Fruit fly (Drosophila melanogaster) whole organism, embryonic: Measurements from ENCODE around the gene CG33986.

Experiments used
- ATbp ChIP-seq: fragments of 200-800 bp; sonication (Bioruptor generic); optimal IDR thresholded peaks from 2 replicates; lab custom pipeline; 2017; ENCODE audit warnings: missing biosample characterization, mild to moderate bottlenecking, missing genetic modification characterization, missing genetic modification reagents
- Adf1 ChIP-seq: fragments of 200-800 bp; sonication (Bioruptor generic); IDR thresholded peaks from 2 replicates; pipeline ENCODE4 v1.3.6; 2022; ENCODE audit warnings: missing biosample characterization, missing genetic modification characterization
- Bdp1 ChIP-seq: fragments of 200-800 bp; sonication (Bioruptor generic); optimal IDR thresholded peaks from 3 replicates; lab custom pipeline; 2016; ENCODE audit warnings: missing biosample characterization, missing genetic modification characterization
- Blimp-1 ChIP-seq: fragments of 200-800 bp; sonication (Bioruptor generic); optimal IDR thresholded peaks from 3 replicates; lab custom pipeline; 2018; ENCODE audit warnings: missing biosample characterization, missing genetic modification characterization, mild to moderate bottlenecking, moderate library complexity, missing genetic modification reagents
- CG10462 ChIP-seq: fragments of 200-800 bp; sonication (Bioruptor generic); optimal IDR thresholded peaks from 2 replicates; lab custom pipeline; 2016; ENCODE audit warnings: missing biosample characterization, missing genetic modification characterization
- CG15073 ChIP-seq: fragments of 200-800 bp; sonication (Bioruptor generic); optimal IDR thresholded peaks from 2 replicates; lab custom pipeline; 2016; ENCODE audit warnings: missing biosample characterization, missing genetic modification characterization
- CG17802 ChIP-seq: fragments of 200-800 bp; sonication (Bioruptor generic); optimal IDR thresholded peaks from 2 replicates; lab custom pipeline; 2018; ENCODE audit warnings: missing biosample characterization, mild to moderate bottlenecking, missing genetic modification characterization, moderate library complexity
- CG1792 ChIP-seq: fragments of 200-800 bp; sonication (Bioruptor generic); optimal IDR thresholded peaks from 2 replicates; lab custom pipeline; 2016; ENCODE audit warnings: missing biosample characterization, missing genetic modification characterization
- CG1832 ChIP-seq: fragments of 200-800 bp; sonication (Bioruptor generic); optimal IDR thresholded peaks from 2 replicates; lab custom pipeline; 2017; ENCODE audit warnings: missing biosample characterization, mild to moderate bottlenecking, missing genetic modification characterization, inconsistent platforms
- CG18599 ChIP-seq: fragments of 200-800 bp; sonication (Bioruptor generic); optimal IDR thresholded peaks from 3 replicates; lab custom pipeline; 2017; ENCODE audit warnings: missing biosample characterization, missing genetic modification characterization, mild to moderate bottlenecking, moderate library complexity, missing genetic modification reagents
- CG18764 ChIP-seq: fragments of 200-800 bp; sonication (Bioruptor generic); optimal IDR thresholded peaks from 3 replicates; lab custom pipeline; 2016; ENCODE audit warnings: missing biosample characterization, missing genetic modification characterization
- CG31224 ChIP-seq: fragments of 200-800 bp; sonication (Bioruptor generic); IDR thresholded peaks from 2 replicates; pipeline ENCODE4 v1.3.6; 2022; ENCODE audit warnings: missing biosample characterization, missing genetic modification characterization
- CG3407 ChIP-seq: fragments of 200-800 bp; sonication (Bioruptor generic); optimal IDR thresholded peaks from 2 replicates; lab custom pipeline; 2018; ENCODE audit warnings: missing biosample characterization, mild to moderate bottlenecking, missing genetic modification characterization
- CG3847 ChIP-seq: fragments of 200-800 bp; sonication (Bioruptor generic); IDR thresholded peaks from 2 replicates; pipeline ENCODE4 v1.3.6; 2022; ENCODE audit warnings: missing biosample characterization, missing genetic modification characterization
- CG5953 ChIP-seq: fragments of 200-800 bp; sonication (Bioruptor generic); IDR thresholded peaks from 2 replicates; pipeline ENCODE4 v1.3.6; 2022; ENCODE audit warnings: missing biosample characterization, missing genetic modification characterization
- CG6854 ChIP-seq: fragments of 200-800 bp; sonication (Bioruptor generic); optimal IDR thresholded peaks from 3 replicates; lab custom pipeline; 2017; ENCODE audit warnings: missing biosample characterization, mild to moderate bottlenecking, missing genetic modification characterization
- CG8478 ChIP-seq: fragments of >200 bp; optimal IDR thresholded peaks from 2 replicates; lab custom pipeline; 2018
- Dad ChIP-seq: fragments of 200-800 bp; sonication (Bioruptor generic); optimal IDR thresholded peaks from 3 replicates; lab custom pipeline; 2016; ENCODE audit warnings: missing biosample characterization, missing genetic modification characterization
- Dip2 ChIP-seq: fragments of 200-800 bp; sonication (Bioruptor generic); IDR thresholded peaks from 2 replicates; pipeline ENCODE4 v1.3.6; 2022; ENCODE audit warnings: missing biosample characterization, missing genetic modification characterization
- Doc2 ChIP-seq: fragments of 200-800 bp; sonication (Bioruptor generic); IDR thresholded peaks from 2 replicates; pipeline ENCODE4 v1.3.6; 2022; ENCODE audit warnings: missing biosample characterization, missing genetic modification characterization
- Drgx ChIP-seq: fragments of 200-800 bp; sonication (Bioruptor generic); IDR thresholded peaks from 2 replicates; pipeline ENCODE4 v1.3.6; 2022; ENCODE audit warnings: missing biosample characterization, missing genetic modification characterization
- E2f1 ChIP-seq: fragments of 200-800 bp; sonication (Bioruptor generic); IDR thresholded peaks from 2 replicates; pipeline ENCODE4 v1.3.6; 2022; ENCODE audit warnings: missing biosample characterization, missing genetic modification characterization
- Ets97D ChIP-seq: fragments of 200-800 bp; sonication (Bioruptor generic); optimal IDR thresholded peaks from 3 replicates; lab custom pipeline; 2016; ENCODE audit warnings: missing biosample characterization, missing genetic modification characterization
- HmgD ChIP-seq: fragments of 200-800 bp; sonication (Bioruptor generic); optimal IDR thresholded peaks from 3 replicates; lab custom pipeline; 2016; ENCODE audit warnings: missing biosample characterization, missing genetic modification characterization
- Hsf ChIP-seq: fragments of 200-800 bp; sonication (Bioruptor generic); optimal IDR thresholded peaks from 3 replicates; lab custom pipeline; 2016; ENCODE audit warnings: missing biosample characterization, missing genetic modification characterization
- Mad ChIP-seq: fragments of 200-800 bp; sonication (Bioruptor generic); optimal IDR thresholded peaks from 2 replicates; lab custom pipeline; 2016; ENCODE audit warnings: missing biosample characterization, missing genetic modification characterization
- NC2α ChIP-seq: fragments of 200-800 bp; sonication (Bioruptor generic); optimal IDR thresholded peaks from 2 replicates; lab custom pipeline; 2016; ENCODE audit warnings: missing biosample characterization, missing genetic modification characterization
- Sox102F ChIP-seq: fragments of 200-800 bp; sonication (Bioruptor generic); optimal IDR thresholded peaks from 2 replicates; lab custom pipeline; 2018; ENCODE audit warnings: missing biosample characterization, mild to moderate bottlenecking, missing genetic modification characterization, moderate library complexity
- Usf ChIP-seq: fragments of 200-800 bp; sonication (Bioruptor generic); optimal IDR thresholded peaks from 2 replicates; lab custom pipeline; 2017; ENCODE audit warnings: missing genotype, missing biosample characterization, missing genetic modification characterization
- YL-1 ChIP-seq: fragments of 200-800 bp; sonication (Bioruptor generic); optimal IDR thresholded peaks from 3 replicates; lab custom pipeline; 2017; ENCODE audit warnings: missing biosample characterization, mild to moderate bottlenecking, missing genetic modification characterization
- ac ChIP-seq: fragments of 200-800 bp; sonication (Bioruptor generic); optimal IDR thresholded peaks from 3 replicates; lab custom pipeline; 2017; ENCODE audit warnings: missing biosample characterization, mild to moderate bottlenecking, missing genetic modification characterization
- bbx ChIP-seq: fragments of 200-800 bp; sonication (Bioruptor generic); IDR thresholded peaks from 2 replicates; pipeline ENCODE4 v1.3.6; 2022; ENCODE audit warnings: missing biosample characterization, missing genetic modification characterization; ENCODE audit not compliant: partially characterized antibody
- dimm ChIP-seq: fragments of 200-800 bp; sonication (Bioruptor generic); IDR thresholded peaks from 2 replicates; pipeline ENCODE4 v1.3.6; 2022; ENCODE audit warnings: missing biosample characterization, missing genetic modification characterization
- ems ChIP-seq: fragments of 200-800 bp; sonication (Bioruptor generic); optimal IDR thresholded peaks from 3 replicates; lab custom pipeline; 2016; ENCODE audit warnings: missing biosample characterization, missing genetic modification characterization
- fd3F ChIP-seq: fragments of 200-800 bp; sonication (Bioruptor generic); optimal IDR thresholded peaks from 2 replicates; lab custom pipeline; 2018; ENCODE audit warnings: missing biosample characterization, mild to moderate bottlenecking, missing genetic modification characterization, moderate library complexity
- fu2 ChIP-seq: fragments of 200-800 bp; sonication (Bioruptor generic); optimal IDR thresholded peaks from 2 replicates; lab custom pipeline; 2016; ENCODE audit warnings: missing biosample characterization, missing genetic modification characterization
- gce ChIP-seq: fragments of 200-800 bp; sonication (Bioruptor generic); IDR thresholded peaks from 3 replicates; pipeline ENCODE4 v1.3.6; 2022; ENCODE audit warnings: missing biosample characterization, missing genetic modification characterization
- gsb ChIP-seq: fragments of 200-800 bp; sonication (Bioruptor generic); IDR thresholded peaks from 2 replicates; pipeline ENCODE4 v1.3.6; 2022; ENCODE audit warnings: missing biosample characterization, missing genetic modification characterization
- ind ChIP-seq: fragments of 200-800 bp; sonication (Bioruptor generic); optimal IDR thresholded peaks from 3 replicates; lab custom pipeline; 2016; ENCODE audit warnings: missing biosample characterization, missing genetic modification characterization
- mam ChIP-seq: fragments of 200-800 bp; sonication (Bioruptor generic); optimal IDR thresholded peaks from 3 replicates; lab custom pipeline; 2016; ENCODE audit warnings: missing biosample characterization, missing genetic modification characterization
- nau ChIP-seq: fragments of 200-800 bp; sonication (Bioruptor generic); optimal IDR thresholded peaks from 3 replicates; lab custom pipeline; 2017; ENCODE audit warnings: missing biosample characterization, mild to moderate bottlenecking, missing genetic modification characterization, missing genetic modification reagents
- nom ChIP-seq: fragments of 200-800 bp; sonication (Bioruptor generic); optimal IDR thresholded peaks from 2 replicates; lab custom pipeline; 2017; ENCODE audit warnings: missing biosample characterization, missing genetic modification characterization, mild to moderate bottlenecking, moderate library complexity, missing genetic modification reagents
- odd ChIP-seq: fragments of 200-800 bp; sonication (Bioruptor generic); optimal IDR thresholded peaks from 2 replicates; lab custom pipeline; 2017; ENCODE audit warnings: missing biosample characterization, mild to moderate bottlenecking, missing genetic modification characterization
- org-1 ChIP-seq: fragments of 200-800 bp; sonication (Bioruptor generic); optimal IDR thresholded peaks from 2 replicates; lab custom pipeline; 2017; ENCODE audit warnings: missing biosample characterization, missing genetic modification characterization
- seq ChIP-seq: fragments of 200-800 bp; sonication (Bioruptor generic); IDR thresholded peaks from 2 replicates; pipeline ENCODE4 v1.3.6; 2022; ENCODE audit warnings: missing biosample characterization, missing genetic modification characterization
- sisA ChIP-seq: fragments of 200-800 bp; sonication (Bioruptor generic); IDR thresholded peaks from 2 replicates; pipeline ENCODE4 v1.3.6; 2022; ENCODE audit warnings: missing biosample characterization, missing genetic modification characterization
- slou ChIP-seq: fragments of 200-800 bp; sonication (Bioruptor generic); optimal IDR thresholded peaks from 3 replicates; lab custom pipeline; 2016; ENCODE audit warnings: missing biosample characterization, missing genetic modification characterization
- sna ChIP-seq: fragments of 200-800 bp; sonication (Bioruptor generic); IDR thresholded peaks from 2 replicates; pipeline ENCODE4 v1.3.6; 2022; ENCODE audit warnings: missing biosample characterization, missing genetic modification characterization; ENCODE audit not compliant: partially characterized antibody
- sob ChIP-seq: fragments of 200-800 bp; sonication (Bioruptor generic); IDR thresholded peaks from 2 replicates; pipeline ENCODE4 v1.3.6; 2022; ENCODE audit warnings: missing biosample characterization, missing genetic modification characterization
- sr ChIP-seq: fragments of 200-800 bp; sonication (Bioruptor generic); IDR thresholded peaks from 3 replicates; pipeline ENCODE4 v1.3.6; 2022; ENCODE audit warnings: missing biosample characterization, missing genetic modification characterization
- tap ChIP-seq: fragments of 200-800 bp; optimal IDR thresholded peaks from 3 replicates; lab custom pipeline; 2019; ENCODE audit warnings: missing biosample characterization, mild to moderate bottlenecking, missing genetic modification characterization, moderate library complexity
- zfh2 ChIP-seq: fragments of 200-800 bp; sonication (Bioruptor generic); optimal IDR thresholded peaks from 2 replicates; lab custom pipeline; 2016; ENCODE audit warnings: missing biosample characterization, missing genetic modification characterization

The CG33986 gene

DNA sequence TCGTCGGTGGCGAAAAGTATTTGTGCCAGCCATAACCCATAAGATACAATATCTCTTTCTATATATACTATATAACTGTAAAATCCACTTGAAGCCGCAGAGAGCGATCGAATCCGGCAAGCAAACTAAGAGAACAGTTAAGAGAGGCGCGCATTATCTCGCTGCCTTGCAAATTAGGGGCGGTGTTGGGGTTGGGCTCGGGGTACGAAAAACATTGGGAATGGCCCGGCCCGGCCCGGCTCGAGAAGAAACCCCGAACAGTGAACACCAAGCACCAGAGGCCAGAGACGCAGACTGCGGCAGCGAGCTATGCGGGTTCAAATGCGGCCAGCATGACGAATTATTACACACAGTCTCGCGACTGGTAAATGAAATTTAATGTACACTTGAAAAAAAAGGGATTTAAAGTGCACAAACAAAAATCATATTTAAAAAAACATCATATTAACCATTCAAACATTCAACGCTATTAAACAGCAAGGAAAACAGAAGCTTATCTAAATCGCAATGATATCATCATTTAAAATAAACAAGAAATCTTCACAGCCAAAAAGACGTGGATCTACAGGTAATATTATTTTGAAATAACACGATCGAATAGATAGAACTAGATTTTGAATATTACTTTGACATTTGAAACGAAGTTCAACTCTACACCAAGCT, 7.4 kb upstream of the CG33986 start (continued):
- TF ChIP-seq CG3847 (GFP tag; lab: Robert Waterston, UW), result no peak
- TF ChIP-seq CG18599, result peak; percentile 53
- no peak for TF ChIP-seq CG17802
- no peak for TF ChIP-seq Usf (GFP tag; lab: Kevin White, UChicago)
- TF ChIP-seq CG6854 (GFP tag; lab: Kevin White, UChicago), result no peak
- no peak for TF ChIP-seq CG1832 (GFP tag; lab: Kevin White, UChicago)
- TF ChIP-seq zfh2 (GFP tag; lab: Kevin White, UChicago), result peak; percentile 22
- no peak for TF ChIP-seq odd
- no peak for TF ChIP-seq Doc2 (GFP tag; lab: Robert Waterston, UW)
- TF ChIP-seq Blimp-1 (GFP tag; lab: Kevin White, UChicago), result peak; percentile 34
- TF ChIP-seq fd3F (GFP tag; lab: Kevin White, UChicago), result no peak
- no peak for TF ChIP-seq CG3407 (GFP tag; lab: Kevin White, UChicago)
- no peak for TF ChIP-seq fu2
- TF ChIP-seq E2f1, result no peak
- TF ChIP-seq mam (GFP tag; lab: Kevin White, UChicago), result peak; percentile 36
- no peak for TF ChIP-seq CG10462 (GFP tag; lab: Kevin White, UChicago)
- TF ChIP-seq Drgx, result peak; percentile 70
- no peak for TF ChIP-seq tap
- TF ChIP-seq gsb (GFP tag; lab: Robert Waterston, UW), result peak; percentile 47; the same call in 1 of the 2 replicates
- TF ChIP-seq sob (GFP tag; lab: Robert Waterston, UW), result 0 out of 2 replicates have a peak, but pooled peaks have one; percentile 34
- no peak for TF ChIP-seq org-1 (GFP tag; lab: Kevin White, UChicago)
- TF ChIP-seq Dad (GFP tag; lab: Kevin White, UChicago), result no peak
- peak; percentile 5 for TF ChIP-seq CG1792 (GFP tag; lab: Kevin White, UChicago)
- no peak for TF ChIP-seq Bdp1 (GFP tag; lab: Kevin White, UChicago)
- no peak for TF ChIP-seq NC2α (GFP tag; lab: Kevin White, UChicago)
- no peak for TF ChIP-seq gce
- TF ChIP-seq seq (GFP tag; lab: Robert Waterston, UW), result no peak
- TF ChIP-seq Ets97D (GFP tag; lab: Kevin White, UChicago), result no peak
- no peak for TF ChIP-seq nau
- no peak for TF ChIP-seq CG31224 (GFP tag; lab: Robert Waterston, UW)
- no peak for TF ChIP-seq ems
- TF ChIP-seq ind (GFP tag; lab: Kevin White, UChicago), result peak; percentile 52
- no peak for TF ChIP-seq slou (GFP tag; lab: Kevin White, UChicago)
- TF ChIP-seq sisA (GFP tag; lab: Robert Waterston, UW), result peak; percentile 42
- peak; percentile 76 for TF ChIP-seq Adf1 (GFP tag; lab: Robert Waterston, UW)
- TF ChIP-seq CG5953, result no peak
- TF ChIP-seq Hsf (GFP tag; lab: Kevin White, UChicago), result peak; percentile 2
- no peak for TF ChIP-seq ac
- TF ChIP-seq Dip2, result no peak
- TF ChIP-seq YL-1 (GFP tag; lab: Kevin White, UChicago), result no peak
- no peak for TF ChIP-seq sna
- TF ChIP-seq nom (GFP tag; lab: Kevin White, UChicago), result peak; percentile 34
- TF ChIP-seq dimm, result 0 out of 2 replicates have a peak, but pooled peaks have one; percentile 23
- peak; percentile 26 for TF ChIP-seq Sox102F
- TF ChIP-seq CG8478 (lab: Kevin White, UChicago), result no peak
- no peak for TF ChIP-seq HmgD (GFP tag; lab: Kevin White, UChicago)
- no peak for TF ChIP-seq sr (GFP tag; lab: Robert Waterston, UW)
- TF ChIP-seq Mad (GFP tag; lab: Kevin White, UChicago), result no peak
- no peak for TF ChIP-seq CG15073 (GFP tag; lab: Kevin White, UChicago)
- no peak for TF ChIP-seq bbx
- TF ChIP-seq CG18764, result no peak
- TF ChIP-seq ATbp (GFP tag; lab: Kevin White, UChicago), result no peak
